Fruit fly (Drosophila melanogaster): Measurements from ENCODE around the gene CG32026.

- TF ChIP-seq CG12768 (GFP tag; optimal IDR thresholded peaks at IDR 0.05) = no peak
- no peak for TF ChIP-seq CG7101 (tag; optimal IDR thresholded peaks at IDR 0.05)
- no peak for TF ChIP-seq bab1 (GFP tag; optimal IDR thresholded peaks at IDR 0.05)
- no peak for TF ChIP-seq Hr96 (GFP tag; optimal IDR thresholded peaks at IDR 0.05)
- no peak for TF ChIP-seq toe (GFP tag; optimal IDR thresholded peaks at IDR 0.05)
Observed at dm6 chr3L:8827868-8828159, 8.4 kb upstream of the CG32026 start.
